Worm (Caenorhabditis elegans) whole organism, mixed stage, embryonic: ENCODE measurements around the gene ccep-97.

Source experiments
- M03D4.4 ChIP-seq: sonication (generic microtip); optimal IDR thresholded peaks from 2 replicates; lab custom pipeline; 2017; ENCODE audit warnings: mild to moderate bottlenecking, missing genetic modification characterization, missing compliant biosample characterization
- bed-3 ChIP-seq: fragments of 200-800 bp; sonication (Bioruptor generic); optimal IDR thresholded peaks from 3 replicates; lab custom pipeline; 2018; ENCODE audit warnings: mild to moderate bottlenecking, missing genetic modification characterization, moderate library complexity, missing compliant biosample characterization
- blmp-1 ChIP-seq: fragments of 150-350 bp; optimal IDR thresholded peaks from 2 replicates; lab custom pipeline; 2014; ENCODE audit warnings: missing biosample characterization, missing genetic modification characterization
- ceh-39 ChIP-seq: fragments of 150-350 bp; optimal IDR thresholded peaks from 2 replicates; lab custom pipeline; 2014; ENCODE audit warnings: missing biosample characterization, missing genetic modification characterization
- ceh-43 ChIP-seq: fragments of 200-800 bp; sonication (Bioruptor generic); optimal IDR thresholded peaks from 2 replicates; lab custom pipeline; 2018; ENCODE audit warnings: mild to moderate bottlenecking, missing genetic modification characterization, moderate library complexity, missing compliant biosample characterization
- ceh-83 ChIP-seq: fragments of 200-800 bp; sonication (Bioruptor generic); optimal IDR thresholded peaks from 2 replicates; lab custom pipeline; 2018; ENCODE audit warnings: mild to moderate bottlenecking, missing genetic modification characterization, missing compliant biosample characterization
- ces-1 ChIP-seq: fragments of 150-350 bp; optimal IDR thresholded peaks from 2 replicates; lab custom pipeline; 2014; ENCODE audit warnings: missing biosample characterization, missing genetic modification reagents, missing genetic modification characterization
- cnd-1 ChIP-seq: fragments of 200-800 bp; sonication (Bioruptor generic); optimal IDR thresholded peaks from 2 replicates; lab custom pipeline; 2018; ENCODE audit warnings: mild to moderate bottlenecking, missing genetic modification characterization, missing compliant biosample characterization
- drap-1 ChIP-seq: fragments of 200-800 bp; sonication (Bioruptor generic); optimal IDR thresholded peaks from 3 replicates; lab custom pipeline; 2018; ENCODE audit warnings: mild to moderate bottlenecking, missing genetic modification characterization, missing compliant biosample characterization
- elt-1 ChIP-seq: sonication (generic microtip); optimal IDR thresholded peaks from 2 replicates; lab custom pipeline; 2017; ENCODE audit warnings: missing genetic modification characterization, mild to moderate bottlenecking, missing compliant biosample characterization, antibody characterized with exemption, moderate library complexity, borderline replicate concordance; ENCODE audit not compliant: insufficient read depth
- elt-3 ChIP-seq: fragments of 150-350 bp; optimal IDR thresholded peaks from 2 replicates; lab custom pipeline; 2014; ENCODE audit warnings: missing biosample characterization, missing genetic modification characterization
- flh-1 ChIP-seq: fragments of 200-800 bp; sonication (Bioruptor generic); optimal IDR thresholded peaks from 2 replicates; lab custom pipeline; 2018; ENCODE audit warnings: mild to moderate bottlenecking, missing genetic modification characterization, moderate library complexity, missing compliant biosample characterization
- ham-2 ChIP-seq: fragments of 200-800 bp; sonication (Bioruptor generic); optimal IDR thresholded peaks from 2 replicates; lab custom pipeline; 2018; ENCODE audit warnings: mild to moderate bottlenecking, missing genetic modification characterization, missing compliant biosample characterization
- hlh-1 ChIP-seq: fragments of 150-350 bp; optimal IDR thresholded peaks from 2 replicates; lab custom pipeline; 2014; ENCODE audit warnings: missing biosample characterization, missing genetic modification reagents, missing genetic modification characterization
- lin-13 ChIP-seq: fragments of 150-350 bp; optimal IDR thresholded peaks from 2 replicates; lab custom pipeline; 2014; ENCODE audit warnings: missing biosample characterization, missing genetic modification characterization
- lin-32 ChIP-seq: fragments of 200-800 bp; sonication (Bioruptor generic); optimal IDR thresholded peaks from 2 replicates; lab custom pipeline; 2018; ENCODE audit warnings: mild to moderate bottlenecking, missing genetic modification characterization, missing compliant biosample characterization
- lsy-2 ChIP-seq: fragments of 150-350 bp; optimal IDR thresholded peaks from 2 replicates; lab custom pipeline; 2014; ENCODE audit warnings: missing biosample characterization, missing genetic modification characterization
- mab-5 ChIP-seq: fragments of 150-350 bp; optimal IDR thresholded peaks from 2 replicates; lab custom pipeline; 2014; ENCODE audit warnings: missing biosample characterization, missing genetic modification characterization
- mep-1 ChIP-seq: fragments of 150-350 bp; optimal IDR thresholded peaks from 2 replicates; lab custom pipeline; 2017; ENCODE audit warnings: missing biosample characterization, missing genetic modification reagents, missing genetic modification characterization, inconsistent platforms
- mls-2 ChIP-seq: sonication (generic microtip); optimal IDR thresholded peaks from 2 replicates; lab custom pipeline; 2016; ENCODE audit warnings: mild to moderate bottlenecking, missing genetic modification characterization, moderate library complexity, missing compliant biosample characterization
- nhr-12 ChIP-seq: fragments of 150-350 bp; optimal IDR thresholded peaks from 2 replicates; lab custom pipeline; 2014; ENCODE audit warnings: missing biosample characterization, missing genetic modification characterization
- nhr-2 ChIP-seq: fragments of 150-350 bp; optimal IDR thresholded peaks from 2 replicates; lab custom pipeline; 2014; ENCODE audit warnings: missing biosample characterization, missing genetic modification characterization
- nhr-237 ChIP-seq: fragments of 150-350 bp; optimal IDR thresholded peaks from 2 replicates; lab custom pipeline; 2014; ENCODE audit warnings: missing biosample characterization, missing genetic modification characterization
- nhr-28 ChIP-seq: fragments of 150-350 bp; optimal IDR thresholded peaks from 2 replicates; lab custom pipeline; 2014; ENCODE audit warnings: missing biosample characterization, missing genetic modification characterization
- nhr-76 ChIP-seq: sonication (generic microtip); optimal IDR thresholded peaks from 2 replicates; lab custom pipeline; 2017; ENCODE audit warnings: missing biosample characterization, missing genetic modification characterization
- pha-4 ChIP-seq: fragments of 150-350 bp; optimal IDR thresholded peaks from 2 replicates; lab custom pipeline; 2018; ENCODE audit warnings: missing biosample characterization, missing genetic modification reagents, missing genetic modification characterization
- sem-2 ChIP-seq: fragments of 200-800 bp; sonication (Bioruptor generic); optimal IDR thresholded peaks from 2 replicates; lab custom pipeline; 2018; ENCODE audit warnings: mild to moderate bottlenecking, missing genetic modification characterization, missing compliant biosample characterization
- snpc-4 ChIP-seq: fragments of 150-350 bp; optimal IDR thresholded peaks from 2 replicates; lab custom pipeline; 2014; ENCODE audit warnings: missing biosample characterization, missing genetic modification characterization
- sptf-1 ChIP-seq: sonication (generic microtip); optimal IDR thresholded peaks from 2 replicates; lab custom pipeline; 2017; ENCODE audit warnings: mild to moderate bottlenecking, missing genetic modification characterization, moderate library complexity, missing compliant biosample characterization
- tbx-8 ChIP-seq: fragments of 200-800 bp; sonication (Bioruptor generic); optimal IDR thresholded peaks from 2 replicates; lab custom pipeline; 2018; ENCODE audit warnings: mild to moderate bottlenecking, missing genetic modification characterization, moderate library complexity, missing compliant biosample characterization
- unc-120 ChIP-seq: sonication (generic microtip); optimal IDR thresholded peaks from 2 replicates; lab custom pipeline; 2017; ENCODE audit warnings: missing genetic modification characterization, missing compliant biosample characterization; ENCODE audit not compliant: poor library complexity, severe bottlenecking
- unc-39 ChIP-seq: fragments of 150-350 bp; optimal IDR thresholded peaks from 2 replicates; lab custom pipeline; 2014; ENCODE audit warnings: missing biosample characterization, missing genetic modification characterization
- unc-62 ChIP-seq: fragments of 150-350 bp; optimal IDR thresholded peaks from 2 replicates; lab custom pipeline; 2014; ENCODE audit warnings: missing biosample characterization, missing genetic modification reagents, missing genetic modification characterization
- zip-8 ChIP-seq: fragments of 150-350 bp; optimal IDR thresholded peaks from 2 replicates; lab custom pipeline; 2014; ENCODE audit warnings: missing biosample characterization, missing genetic modification characterization
- ztf-11 ChIP-seq: fragments of 150-350 bp; optimal IDR thresholded peaks from 2 replicates; lab custom pipeline; 2014; ENCODE audit warnings: missing biosample characterization, missing genetic modification characterization

Gene ccep-97

DNA sequence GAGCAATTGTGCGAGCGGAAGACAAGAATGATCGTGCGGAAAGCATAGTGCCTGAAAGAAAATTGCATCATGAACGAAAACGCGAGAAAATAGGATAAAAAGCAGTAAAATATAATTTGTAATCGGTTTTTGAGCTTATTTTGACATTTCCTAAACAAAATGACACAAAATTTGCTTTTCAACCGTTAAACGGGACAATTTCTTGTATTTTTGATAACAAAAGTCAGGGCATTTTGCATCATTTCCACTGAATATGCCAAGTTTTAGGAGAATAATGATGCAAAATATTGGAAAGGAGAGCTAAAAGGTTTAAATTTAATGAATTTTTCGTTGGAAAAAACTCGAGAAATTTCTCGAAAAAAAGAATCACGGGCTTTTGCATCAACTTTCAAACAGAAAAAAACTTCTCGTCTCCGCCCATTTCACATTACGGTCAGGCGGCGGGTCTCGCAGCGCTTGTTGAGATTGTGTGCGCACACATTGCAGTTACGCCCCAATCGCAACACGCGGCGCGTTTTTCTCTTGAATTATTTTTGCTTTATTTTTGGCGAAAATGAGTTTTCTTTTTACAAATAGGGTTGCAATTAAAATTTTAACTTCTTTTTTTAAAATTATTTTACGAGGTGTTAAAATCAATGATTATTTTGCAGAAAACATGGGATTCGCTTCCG lies 8.4 kb upstream of the ccep-97 start, which contains the start of the genes hsp-6 and C37H5.5:
TSS of gene hsp-6 (minus strand) at position 51 of the 671 bp plus-strand sequence.
TSS of gene C37H5.5 (plus strand) at position 651 of the 671 bp plus-strand sequence.
- no peak for TF ChIP-seq ceh-43 (GFP tag; lab: Kevin White, UChicago)
- peak; percentile 18 for TF ChIP-seq cnd-1 (tag; lab: Kevin White, UChicago)
- no peak for TF ChIP-seq mab-5 (tag; lab: Kevin White, UChicago)
- no peak for TF ChIP-seq nhr-76 (tag; lab: Kevin White, UChicago)
- TF ChIP-seq bed-3 (GFP tag; lab: Kevin White, UChicago): no peak
- TF ChIP-seq lin-32 (GFP tag; lab: Kevin White, UChicago): no peak
- TF ChIP-seq elt-1 (tag; lab: Kevin White, UChicago): no peak
- peak; percentile 58 for TF ChIP-seq sptf-1 (tag; lab: Kevin White, UChicago)
- TF ChIP-seq tbx-8: no peak
- no peak for TF ChIP-seq zip-8 (tag; lab: Kevin White, UChicago)
- TF ChIP-seq unc-39: no peak
- peak; percentile 91 for TF ChIP-seq mep-1
- no peak for TF ChIP-seq snpc-4
- TF ChIP-seq lsy-2 (tag; lab: Kevin White, UChicago): peak; percentile 88
- TF ChIP-seq ham-2: no peak
- no peak for TF ChIP-seq ztf-11
- TF ChIP-seq M03D4.4: peak; percentile 4
- no peak for TF ChIP-seq blmp-1 (tag; lab: Kevin White, UChicago)
- TF ChIP-seq nhr-2 (tag; lab: Kevin White, UChicago): peak; percentile 22
- TF ChIP-seq unc-120: peak; percentile 49
- TF ChIP-seq elt-3 (tag; lab: Kevin White, UChicago): no peak
- no peak for TF ChIP-seq sem-2 (GFP tag; lab: Kevin White, UChicago)
- TF ChIP-seq nhr-237 (tag; lab: Kevin White, UChicago): peak; percentile 79
- no peak for TF ChIP-seq nhr-28
- TF ChIP-seq hlh-1 (tag; lab: Kevin White, UChicago): peak; percentile 67
- TF ChIP-seq drap-1 (GFP tag; lab: Kevin White, UChicago): peak; percentile 10
- peak; percentile 65 for TF ChIP-seq ces-1 (GFP tag; lab: Kevin White, UChicago)
- peak; percentile 19 for TF ChIP-seq unc-62 (GFP tag; lab: Kevin White, UChicago)
- no peak for TF ChIP-seq ceh-39 (tag; lab: Kevin White, UChicago)
- peak; percentile 83 for TF ChIP-seq lin-13 (tag; lab: Kevin White, UChicago)
- no peak for TF ChIP-seq flh-1 (GFP tag; lab: Kevin White, UChicago)
- no peak for TF ChIP-seq nhr-12
- TF ChIP-seq mls-2 (tag; lab: Kevin White, UChicago): no peak
- TF ChIP-seq pha-4 (tag; lab: Kevin White, UChicago): peak; percentile 24
- TF ChIP-seq, all 35 proteins: peak for 14

DNA sequence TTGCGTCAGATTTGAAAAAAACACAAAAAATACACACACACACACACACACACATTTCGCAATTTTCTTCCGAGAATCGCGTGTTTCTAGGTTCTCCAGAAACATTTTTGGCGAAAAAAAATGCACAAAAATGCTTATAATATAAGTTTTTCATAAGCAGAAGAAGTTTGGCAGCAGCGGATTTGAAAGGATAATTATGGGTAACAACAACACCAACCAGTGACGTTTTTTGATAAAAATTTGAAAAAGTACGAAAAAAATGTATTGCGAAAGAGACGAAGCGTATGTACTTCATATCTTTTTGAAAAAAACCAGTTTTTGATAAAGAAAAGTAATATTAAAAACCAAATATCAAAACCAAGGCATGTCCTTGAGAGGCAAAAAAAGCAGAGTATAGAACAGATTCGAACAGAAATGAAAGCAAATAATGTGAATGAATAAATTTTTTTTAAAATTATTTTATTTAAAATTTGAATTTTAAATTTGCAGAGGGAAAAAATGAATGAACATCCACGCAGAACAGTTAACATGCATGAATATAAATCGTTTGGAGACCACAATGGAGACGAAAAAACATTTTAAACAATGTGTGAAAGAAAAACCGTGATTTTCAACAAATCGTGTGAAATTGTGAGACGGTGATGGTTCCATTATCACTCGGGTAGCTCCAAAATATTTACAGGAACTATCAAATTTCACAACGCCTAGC lies 5.4 kb upstream of the ccep-97 start:
- TF ChIP-seq sptf-1 (tag; lab: Kevin White, UChicago) (no peak), bed-3 (GFP tag; lab: Kevin White, UChicago) (no peak), nhr-2 (tag; lab: Kevin White, UChicago) (no peak), unc-120 (no peak), ceh-39 (tag; lab: Kevin White, UChicago) (no peak), ceh-43 (GFP tag; lab: Kevin White, UChicago) (no peak), pha-4 (tag; lab: Kevin White, UChicago) (no peak), cnd-1 (tag; lab: Kevin White, UChicago) (no peak), snpc-4 (no peak), unc-62 (GFP tag; lab: Kevin White, UChicago) (no peak), hlh-1 (tag; lab: Kevin White, UChicago) (no peak), ceh-83 (GFP tag; lab: Kevin White, UChicago) (no peak), sem-2 (GFP tag; lab: Kevin White, UChicago) (no peak)

ce11 chrV:4823323-4823682 lies 4.8 kb upstream of the ccep-97 start, which contains the start of gene adss-1:
adss-1 (minus strand) TSS chrV:4823423.
- no peak for TF ChIP-seq nhr-237 (tag; lab: Kevin White, UChicago)
- no peak for TF ChIP-seq tbx-8
- TF ChIP-seq M03D4.4: no peak
- no peak for TF ChIP-seq nhr-76 (tag; lab: Kevin White, UChicago)
- no peak for TF ChIP-seq unc-62 (GFP tag; lab: Kevin White, UChicago)
- TF ChIP-seq ceh-39 (tag; lab: Kevin White, UChicago): no peak
- TF ChIP-seq pha-4 (tag; lab: Kevin White, UChicago): no peak
- TF ChIP-seq ceh-43 (GFP tag; lab: Kevin White, UChicago): no peak
- TF ChIP-seq mab-5 (tag; lab: Kevin White, UChicago): no peak
- TF ChIP-seq lin-13 (tag; lab: Kevin White, UChicago): no peak
- TF ChIP-seq sptf-1 (tag; lab: Kevin White, UChicago): no peak
- TF ChIP-seq unc-39: no peak
- TF ChIP-seq mep-1: no peak
- no peak for TF ChIP-seq elt-1 (tag; lab: Kevin White, UChicago)
- TF ChIP-seq sem-2 (GFP tag; lab: Kevin White, UChicago): no peak
- no peak for TF ChIP-seq ztf-11
- TF ChIP-seq unc-120: no peak
- no peak for TF ChIP-seq snpc-4
- TF ChIP-seq, all 35 proteins: peak for 0
